Worm (Caenorhabditis elegans): Measurements from ENCODE around the gene Y53F4B.39.
"Not testable (repeated sequence)": the region's sequence is repeated elsewhere in the genome, so short reads cannot be mapped to it uniquely, and the experiment has no call there.

- not testable (repeated sequence) for TF ChIP-seq tbp1 (GFP tag; optimal IDR thresholded peaks at IDR 0.05); F33H1.4 (GFP tag; IDR thresholded peaks at IDR 0.05)
Measured at ce11 chrII:15096328-15096727, 13.6 kb upstream of the Y53F4B.39 start.

All from whole organism, young adult.